Fruit fly (Drosophila melanogaster): Measurements from ENCODE around the gene CG11837.
A peak's percentile ranks its signal among the peaks of the same experiment; 100 is the strongest.

The CG11837 gene

dm6 chr3R:29039704-29040430, 9.4 kb upstream of the CG11837 start (continued):
- TF ChIP-seq inv (GFP tag; IDR thresholded peaks at IDR 0.05; ENCODE audit: partially characterized antibody) (no peak), Dp (GFP tag; optimal IDR thresholded peaks at IDR 0.05) (peak; percentile 57), CG7963 (GFP tag; IDR thresholded peaks at IDR 0.05; ENCODE audit: partially characterized antibody) (no peak), gcm (GFP tag; optimal IDR thresholded peaks at IDR 0.05) (no peak), Ravus (GFP tag; IDR thresholded peaks at IDR 0.05) (no peak), fd3F (GFP tag; optimal IDR thresholded peaks at IDR 0.05) (no peak), CG7357 (GFP tag; IDR thresholded peaks at IDR 0.05) (no peak), cwo (GFP tag; optimal IDR thresholded peaks at IDR 0.05) (no peak), H2.0 (GFP tag; IDR thresholded peaks at IDR 0.05) (no peak), CG9727 (GFP tag; optimal IDR thresholded peaks at IDR 0.05) (no peak), CG12942 (GFP tag; optimal IDR thresholded peaks at IDR 0.05) (no peak), pros (GFP tag; optimal IDR thresholded peaks at IDR 0.05) (no peak), CG2116 (GFP tag; optimal IDR thresholded peaks at IDR 0.05) (peak; percentile 25), Dek (tag; optimal IDR thresholded peaks at IDR 0.05) (no peak), ERR (GFP tag; optimal IDR thresholded peaks at IDR 0.05) (peak; percentile 62), abd-A (tag; optimal IDR thresholded peaks at IDR 0.05) (no peak), HmgZ (tag; optimal IDR thresholded peaks at IDR 0.05) (no peak), corto (GFP tag; optimal IDR thresholded peaks at IDR 0.05) (no peak), Mrtf (GFP tag; IDR thresholded peaks at IDR 0.05) (no peak; the same call in 2 of the 3 replicates), fru (optimal IDR thresholded peaks at IDR 0.05) (no peak), CG1832 (GFP tag; optimal IDR thresholded peaks at IDR 0.05) (no peak), Blimp-1 (GFP tag; optimal IDR thresholded peaks at IDR 0.05) (no peak), CG12299 (tag; optimal IDR thresholded peaks at IDR 0.05) (no peak), Nf-YA (GFP tag; IDR thresholded peaks at IDR 0.05) (no peak), tap (tag; optimal IDR thresholded peaks at IDR 0.05) (no peak), CoRest (tag; optimal IDR thresholded peaks at IDR 0.05) (peak; percentile 34), wor (GFP tag; IDR thresholded peaks at IDR 0.05) (no peak), CG10565 (GFP tag; optimal IDR thresholded peaks at IDR 0.05) (no peak), NC2β (GFP tag; optimal IDR thresholded peaks at IDR 0.05) (peak; percentile 24), CG14667 (GFP tag; IDR thresholded peaks at IDR 0.05) (no peak), Taf1 (GFP tag; IDR thresholded peaks at IDR 0.05) (no peak), PHDP (tag; optimal IDR thresholded peaks at IDR 0.05) (no peak), Hmx (GFP tag; optimal IDR thresholded peaks at IDR 0.05) (peak; percentile 16), Trl (optimal IDR thresholded peaks at IDR 0.05) (no peak), Trl (GFP tag; optimal IDR thresholded peaks at IDR 0.05) (peak; percentile 44), CG18011 (GFP tag; optimal IDR thresholded peaks at IDR 0.05) (peak; percentile 38), Doc3 (GFP tag; IDR thresholded peaks at IDR 0.05; ENCODE audit: partially characterized antibody) (0 out of 3 replicates have a peak, but pooled peaks have one; percentile 29), tna (GFP tag; IDR thresholded peaks at IDR 0.05; ENCODE audit: partially characterized antibody) (no peak), mld (GFP tag; IDR thresholded peaks at IDR 0.05; ENCODE audit: partially characterized antibody) (no peak), z (GFP tag; IDR thresholded peaks at IDR 0.05) (no peak), slbo (GFP tag; IDR thresholded peaks at IDR 0.05) (peak; percentile 43), CG6683 (GFP tag; optimal IDR thresholded peaks at IDR 0.05) (no peak), crp (GFP tag; optimal IDR thresholded peaks at IDR 0.05) (peak in 1 of 2 experiments; percentile 70), CG2120 (GFP tag; optimal IDR thresholded peaks at IDR 0.05) (peak; percentile 56), CG15601 (tag; optimal IDR thresholded peaks at IDR 0.05) (no peak), CG31224 (GFP tag; IDR thresholded peaks at IDR 0.05) (no peak), CG30403 (GFP tag; optimal IDR thresholded peaks at IDR 0.05) (peak; percentile 16), CHES-1-like (GFP tag; optimal IDR thresholded peaks at IDR 0.05) (peak; percentile 46), CG4730 (GFP tag; IDR thresholded peaks at IDR 0.05) (no peak), CG17328 (GFP tag; IDR thresholded peaks at IDR 0.05) (no peak)

Data from whole organism, embryonic.